Fruit fly (Drosophila melanogaster): ENCODE measurements around the gene CG7208.

The CG7208 gene

dm6 chr3R:18185385-18185784, at the start of gene CG7208, which contains the start of gene Arp5 (continued):
- TF ChIP-seq CG2678 (tag; optimal IDR thresholded peaks at IDR 0.05) = no peak
- TF ChIP-seq slp2 (GFP tag; optimal IDR thresholded peaks at IDR 0.05) = peak; percentile 44
- no peak for TF ChIP-seq Eip74EF (GFP tag; optimal IDR thresholded peaks at IDR 0.05)
- peak; percentile 42 for TF ChIP-seq Atf3 (GFP tag; optimal IDR thresholded peaks at IDR 0.05)
- no peak for TF ChIP-seq pita (GFP tag; optimal IDR thresholded peaks at IDR 0.05)
- peak; percentile 60 for TF ChIP-seq CG10654 (GFP tag; optimal IDR thresholded peaks at IDR 0.05)
- peak; percentile 59 for TF ChIP-seq CG10147 (GFP tag; optimal IDR thresholded peaks at IDR 0.05)
- peak; percentile 83 for TF ChIP-seq MBD-R2 (GFP tag; IDR thresholded peaks at IDR 0.05)
- peak; percentile 38 for TF ChIP-seq Side (GFP tag; optimal IDR thresholded peaks at IDR 0.05)
- TF ChIP-seq CG12104 (GFP tag; optimal IDR thresholded peaks at IDR 0.05) = peak; percentile 61
- TF ChIP-seq jumu (GFP tag; optimal IDR thresholded peaks at IDR 0.05) = peak; percentile 49
- peak; percentile 50; the same call in 2 of the 4 replicates for TF ChIP-seq Gug (GFP tag; IDR thresholded peaks at IDR 0.05)
- peak; percentile 47 for TF ChIP-seq CG1529 (GFP tag; optimal IDR thresholded peaks at IDR 0.05)
- TF ChIP-seq stc (GFP tag; IDR thresholded peaks at IDR 0.05) = peak; percentile 64; the same call in 1 of the 2 replicates
- TF ChIP-seq zfh2 (GFP tag; optimal IDR thresholded peaks at IDR 0.05) = peak; percentile 63
- TF ChIP-seq Dad (GFP tag; optimal IDR thresholded peaks at IDR 0.05) = peak; percentile 36
- 0 out of 2 replicates have a peak, but pooled peaks have one; percentile 36 for TF ChIP-seq cas (GFP tag; IDR thresholded peaks at IDR 0.05)
- TF ChIP-seq vnd (GFP tag; IDR thresholded peaks at IDR 0.05; ENCODE audit: partially characterized antibody) = no peak
- TF ChIP-seq eyg (GFP tag; optimal IDR thresholded peaks at IDR 0.05) = no peak
- TF ChIP-seq wdn (GFP tag; IDR thresholded peaks at IDR 0.05) = peak; percentile 39; the same call in 1 of the 2 replicates
- TF ChIP-seq ro (GFP tag; IDR thresholded peaks at IDR 0.05) = peak; percentile 19; the same call in 1 of the 2 replicates
- peak; percentile 80 for TF ChIP-seq pho (GFP tag; optimal IDR thresholded peaks at IDR 0.05)
- peak; percentile 34 for TF ChIP-seq CG6765 (GFP tag; optimal IDR thresholded peaks at IDR 0.05)
- TF ChIP-seq CG9609 (GFP tag; optimal IDR thresholded peaks at IDR 0.05) = peak; percentile 31
- peak; percentile 71 for TF ChIP-seq B-H2 (GFP tag; optimal IDR thresholded peaks at IDR 0.05)
- TF ChIP-seq Lim3 (GFP tag; IDR thresholded peaks at IDR 0.05) = no peak
- no peak for TF ChIP-seq CG17912 (GFP tag; optimal IDR thresholded peaks at IDR 0.05)
- peak; percentile 62 for TF ChIP-seq CG6272 (GFP tag; IDR thresholded peaks at IDR 0.05)
- TF ChIP-seq Kr (GFP tag; optimal IDR thresholded peaks at IDR 0.05) = no peak
- peak; percentile 54 for TF ChIP-seq CG18011 (GFP tag; optimal IDR thresholded peaks at IDR 0.05)
- no peak for TF ChIP-seq jigr1 (GFP tag; IDR thresholded peaks at IDR 0.05)
- TF ChIP-seq Nf-YC (tag; optimal IDR thresholded peaks at IDR 0.05) = peak; percentile 65
- no peak for TF ChIP-seq gce (GFP tag; IDR thresholded peaks at IDR 0.05)
- TF ChIP-seq CG9437 (GFP tag; optimal IDR thresholded peaks at IDR 0.05) = peak; percentile 67
- TF ChIP-seq CG7987 (GFP tag; optimal IDR thresholded peaks at IDR 0.05) = peak; percentile 15
- no peak for TF ChIP-seq CG11696 (GFP tag; IDR thresholded peaks at IDR 0.05)
- TF ChIP-seq CG15479 (GFP tag; optimal IDR thresholded peaks at IDR 0.05) = no peak
- no peak for TF ChIP-seq CG8089 (GFP tag; optimal IDR thresholded peaks at IDR 0.05)
- TF ChIP-seq gsb-n (tag; optimal IDR thresholded peaks at IDR 0.05) = peak; percentile 57
- TF ChIP-seq hth (optimal IDR thresholded peaks at IDR 0.05) = no peak
- TF ChIP-seq CG17359 (tag; optimal IDR thresholded peaks at IDR 0.05) = peak; percentile 74
- TF ChIP-seq luna (GFP tag; optimal IDR thresholded peaks at IDR 0.05) = peak; percentile 51
- peak; percentile 56 for TF ChIP-seq chn (GFP tag; optimal IDR thresholded peaks at IDR 0.05)
- TF ChIP-seq CG17328 (GFP tag; IDR thresholded peaks at IDR 0.05) = peak; percentile 40; the same call in 1 of the 2 replicates
- no peak for TF ChIP-seq CG11398 (GFP tag; optimal IDR thresholded peaks at IDR 0.05)
- no peak for TF ChIP-seq Gsc (GFP tag; IDR thresholded peaks at IDR 0.05)
- TF ChIP-seq ranshi (GFP tag; IDR thresholded peaks at IDR 0.05) = peak; percentile 57
- TF ChIP-seq dmrt99B (tag; optimal IDR thresholded peaks at IDR 0.05) = no peak
- TF ChIP-seq Lpt (GFP tag; optimal IDR thresholded peaks at IDR 0.05) = no peak
- TF ChIP-seq sens (GFP tag) = peak; percentile 95
- no peak for TF ChIP-seq GATAe (GFP tag; conservative IDR thresholded peaks at IDR 0.05)
- peak; percentile 8 for TF ChIP-seq her (GFP tag; optimal IDR thresholded peaks at IDR 0.05)
- peak; percentile 81 for TF ChIP-seq CG3847 (GFP tag; IDR thresholded peaks at IDR 0.05)
